Worm (Caenorhabditis elegans): ENCODE data around the gene skpo-2.
"Not testable (repeated sequence)": the region's sequence is repeated elsewhere in the genome, so short reads cannot be mapped to it uniquely, and the experiment has no call there.

The skpo-2 gene

ce11 chrII:3472817-3473216 lies 36.5 kb upstream of the skpo-2 start, which contains the start of gene Y49F6B.6:
TSS of gene Y49F6B.6 (plus strand) at chrII:3473117.
- no peak for TF ChIP-seq tra-1 (GFP tag; IDR thresholded peaks at IDR 0.05)
- TF ChIP-seq F49E8.2 (tag; optimal IDR thresholded peaks at IDR 0.05; ENCODE audit: borderline replicate concordance), result no peak
- no peak for TF ChIP-seq fos-1 (tag; optimal IDR thresholded peaks at IDR 0.05)
- TF ChIP-seq nhr-76 (tag; optimal IDR thresholded peaks at IDR 0.05), result no peak
- TF ChIP-seq snpc-4 (tag; optimal IDR thresholded peaks at IDR 0.05), result no peak
- no peak for TF ChIP-seq mes-2 (tag; optimal IDR thresholded peaks at IDR 0.05; ENCODE audit: poor library complexity, severe bottlenecking)
- no peak for TF ChIP-seq nhr-10 (tag; optimal IDR thresholded peaks at IDR 0.05)
- TF ChIP-seq unc-39 (tag; optimal IDR thresholded peaks at IDR 0.05), result no peak
- TF ChIP-seq zfp-3 (GFP tag; conservative IDR thresholded peaks at IDR 0.05), result no peak
- TF ChIP-seq aly-2 (tag; optimal IDR thresholded peaks at IDR 0.05), result no peak
- no peak for TF ChIP-seq F44E2.7 (GFP tag; IDR thresholded peaks at IDR 0.05)
- no peak for TF ChIP-seq nhr-6 (tag; optimal IDR thresholded peaks at IDR 0.05)
- TF ChIP-seq ceh-32 (tag; optimal IDR thresholded peaks at IDR 0.05; ENCODE audit: poor library complexity), result no peak
- no peak for TF ChIP-seq Y48G9A.11 (GFP tag; IDR thresholded peaks at IDR 0.05)
- TF ChIP-seq nhr-11 (tag; optimal IDR thresholded peaks at IDR 0.05), result no peak
- no peak for TF ChIP-seq php-3 (GFP tag; IDR thresholded peaks at IDR 0.05)
- TF ChIP-seq dmd-9 (GFP tag; IDR thresholded peaks at IDR 0.05), result no peak
- no peak for TF ChIP-seq ztf-7 (tag; optimal IDR thresholded peaks at IDR 0.05)
- no peak for TF ChIP-seq madf-5 (GFP tag; IDR thresholded peaks at IDR 0.05)

DNA sequence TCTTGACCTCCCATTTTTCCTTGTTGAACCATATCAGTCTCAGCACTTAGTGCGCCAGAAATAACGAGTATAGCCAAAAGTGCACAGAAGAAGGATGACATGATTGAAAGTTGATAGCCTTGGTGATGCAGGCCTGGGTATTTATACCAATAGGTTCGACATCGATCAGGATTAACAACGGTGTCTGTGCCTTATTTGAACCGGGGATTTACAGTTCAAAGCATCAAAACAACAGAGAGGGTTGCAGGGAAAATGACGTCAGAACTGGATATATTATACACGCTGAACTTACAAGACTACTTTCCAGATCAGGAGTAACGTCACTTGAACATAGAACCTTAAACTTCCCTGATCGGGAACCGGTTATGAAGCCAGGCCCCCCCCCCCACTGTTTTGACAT lies 36.0 kb upstream of the skpo-2 start, which contains the start of gene Y49F6B.12:
Y49F6B.12 (minus strand) TSS at position 101 of the 400 bp plus-strand sequence.
- TF ChIP-seq nhr-237 (tag; optimal IDR thresholded peaks at IDR 0.05) (no peak), aha-1 (tag) (peak; percentile 45)

- TF ChIP-seq Y75B8A.6 (GFP tag; IDR thresholded peaks at IDR 0.05) (no peak), ces-1 (GFP tag; optimal IDR thresholded peaks at IDR 0.05) (no peak), daf-16 (GFP tag; optimal IDR thresholded peaks at IDR 0.05) (no peak), daf-16 (tag; optimal IDR thresholded peaks at IDR 0.05) (no peak), dpl-1 (GFP tag; optimal IDR thresholded peaks at IDR 0.05) (no peak), mxl-3 (GFP tag; optimal IDR thresholded peaks at IDR 0.05) (no peak), spr-1 (tag; optimal IDR thresholded peaks at IDR 0.05) (no peak), saeg-2 (GFP tag; IDR thresholded peaks at IDR 0.05) (no peak), aha-1 (tag) (peak; percentile 17)
Observed at ce11 chrII:3471603-3472002, 35.3 kb upstream of the skpo-2 start, which contains the start of gene Y49F6B.13. TSS of gene Y49F6B.13 (minus strand) at chrII:3471703.

DNA sequence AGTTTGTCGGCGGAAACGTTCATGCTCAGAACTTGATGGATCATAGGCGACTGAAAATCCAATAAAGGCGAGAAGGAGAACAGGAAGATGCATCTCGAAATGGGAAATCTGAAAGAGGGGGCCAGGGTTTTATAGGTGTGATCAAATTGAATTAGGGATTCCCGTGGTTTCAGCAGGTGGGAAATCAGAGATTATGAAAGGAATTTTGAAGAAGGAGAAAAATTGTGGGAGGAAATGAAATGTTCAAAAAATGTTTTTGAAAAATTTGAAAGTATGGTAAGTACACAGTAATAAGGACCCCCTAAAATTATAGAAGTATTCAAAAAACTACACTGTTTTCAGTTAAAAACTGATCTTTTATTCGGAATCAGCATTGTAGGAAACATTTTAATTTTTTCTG lies 34.2 kb upstream of the skpo-2 start, which contains the start of gene Y49F6B.20:
Y49F6B.20 (minus strand) TSS at position 101 of the 400 bp plus-strand sequence.
- TF ChIP-seq Y48G9A.11 (GFP tag; IDR thresholded peaks at IDR 0.05) (no peak), aly-2 (tag; optimal IDR thresholded peaks at IDR 0.05) (no peak), dmd-8 (GFP tag; IDR thresholded peaks at IDR 0.05) (no peak), daf-19 (GFP tag; conservative IDR thresholded peaks at IDR 0.05) (no peak), lim-7 (GFP tag; IDR thresholded peaks at IDR 0.05) (no peak), snpc-1.2 (GFP tag; IDR thresholded peaks at IDR 0.05) (no peak), egl-27 (tag; optimal IDR thresholded peaks at IDR 0.05) (no peak), ama-1 (optimal IDR thresholded peaks at IDR 0.05) (no peak), ctbp-1 (GFP tag; IDR thresholded peaks at IDR 0.05) (no peak)

DNA sequence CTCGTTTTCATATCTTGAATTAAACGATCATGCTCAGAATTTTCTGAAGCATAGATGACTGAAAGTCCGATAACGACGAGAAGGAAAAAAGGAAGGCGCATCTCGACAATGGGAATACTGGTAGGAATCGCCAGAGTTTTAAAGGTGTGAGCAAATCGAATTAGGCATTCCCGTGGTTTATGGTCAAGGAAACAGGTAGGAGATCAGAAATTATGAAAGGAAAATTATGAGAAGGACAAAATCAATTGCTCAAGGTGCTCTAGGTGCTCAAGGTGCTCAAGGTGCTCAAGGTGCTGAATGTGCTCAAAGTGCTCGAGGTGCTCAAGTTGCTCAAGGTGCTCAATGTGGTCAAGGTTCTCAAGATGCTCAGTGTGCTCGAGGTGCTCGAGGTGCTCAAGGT lies 28.3 kb upstream of the skpo-2 start, which contains the start of gene C16C8.10:
C16C8.10 (minus strand) TSS at position 101 of the 400 bp plus-strand sequence.
- peak in 1 of 2 experiments; percentile 23 for TF ChIP-seq unc-62 (GFP tag; optimal IDR thresholded peaks at IDR 0.05 in 1 of 2)
- not testable (repeated sequence) for TF ChIP-seq unc-62 (tag; optimal IDR thresholded peaks at IDR 0.05)
